Fruit fly (Drosophila melanogaster) whole organism, embryonic: ENCODE results near the gene Decay.

Experiments used
- B-H2 ChIP-seq: fragments of 200-800 bp; sonication (Bioruptor generic); optimal IDR thresholded peaks from 2 replicates; lab custom pipeline; 2018; ENCODE audit warnings: missing biosample characterization, mild to moderate bottlenecking, missing genetic modification characterization
- Bdp1 ChIP-seq: fragments of 200-800 bp; sonication (Bioruptor generic); optimal IDR thresholded peaks from 3 replicates; lab custom pipeline; 2016; ENCODE audit warnings: missing biosample characterization, missing genetic modification characterization
- CG10321 ChIP-seq: fragments of 200-800 bp; sonication (Bioruptor generic); IDR thresholded peaks from 2 replicates; pipeline ENCODE4 v1.3.6; 2022; ENCODE audit warnings: missing biosample characterization, missing genetic modification characterization
- CG11398 ChIP-seq: fragments of 200-800 bp; sonication (Bioruptor generic); optimal IDR thresholded peaks from 2 replicates; lab custom pipeline; 2016; ENCODE audit warnings: missing biosample characterization, missing genetic modification characterization
- CG12155 ChIP-seq: fragments of 200-800 bp; sonication (Bioruptor generic); optimal IDR thresholded peaks from 3 replicates; lab custom pipeline; 2016; ENCODE audit warnings: missing biosample characterization, missing genetic modification characterization
- CG12236 ChIP-seq: fragments of 200-800 bp; sonication (Bioruptor generic); optimal IDR thresholded peaks from 2 replicates; lab custom pipeline; 2016; ENCODE audit warnings: missing biosample characterization, missing genetic modification characterization
- CG13894 ChIP-seq: fragments of 200-800 bp; sonication (Bioruptor generic); optimal IDR thresholded peaks from 3 replicates; lab custom pipeline; 2018; ENCODE audit warnings: missing biosample characterization, mild to moderate bottlenecking, missing genetic modification characterization, moderate library complexity
- CG14441 ChIP-seq: fragments of 200-800 bp; sonication (Bioruptor generic); IDR thresholded peaks from 2 replicates; pipeline ENCODE4 v1.3.6; 2022; ENCODE audit warnings: missing biosample characterization, missing genetic modification characterization
- CG14965 ChIP-seq: fragments of 200-800 bp; sonication (Bioruptor generic); optimal IDR thresholded peaks from 2 replicates; lab custom pipeline; 2016; ENCODE audit warnings: missing biosample characterization, missing genetic modification characterization, borderline replicate concordance
- CG17912 ChIP-seq: fragments of 200-800 bp; sonication (Bioruptor generic); optimal IDR thresholded peaks from 2 replicates; lab custom pipeline; 2018; ENCODE audit warnings: missing biosample characterization, mild to moderate bottlenecking, missing genetic modification characterization
- CG1792 ChIP-seq: fragments of 200-800 bp; sonication (Bioruptor generic); optimal IDR thresholded peaks from 2 replicates; lab custom pipeline; 2016; ENCODE audit warnings: missing biosample characterization, missing genetic modification characterization
- CG18011 ChIP-seq: fragments of 200-800 bp; sonication (Bioruptor generic); optimal IDR thresholded peaks from 2 replicates; lab custom pipeline; 2017; ENCODE audit warnings: missing biosample characterization, missing genetic modification characterization, mild to moderate bottlenecking, moderate library complexity, missing genotype
- CG3726 ChIP-seq: fragments of 200-800 bp; sonication (Bioruptor generic); IDR thresholded peaks from 3 replicates; pipeline ENCODE4, ENCODE4 v1.3.6; 2022; ENCODE audit warnings: missing biosample characterization, missing genetic modification characterization
- CG4424 ChIP-seq: fragments of 200-800 bp; sonication (Bioruptor generic); optimal IDR thresholded peaks from 3 replicates; lab custom pipeline; 2016; ENCODE audit warnings: missing biosample characterization, missing genetic modification characterization
- CG5953 ChIP-seq: fragments of 200-800 bp; sonication (Bioruptor generic); IDR thresholded peaks from 2 replicates; pipeline ENCODE4 v1.3.6; 2022; ENCODE audit warnings: missing biosample characterization, missing genetic modification characterization
- CG6254 ChIP-seq: fragments of 200-800 bp; sonication (Bioruptor generic); optimal IDR thresholded peaks from 3 replicates; lab custom pipeline; 2017; ENCODE audit warnings: mild to moderate bottlenecking, missing biosample characterization, missing genetic modification reagents, missing genetic modification characterization
- CG7357 ChIP-seq: fragments of 200-800 bp; sonication (Bioruptor generic); IDR thresholded peaks from 3 replicates; pipeline ENCODE4 v1.3.6; 2022; ENCODE audit warnings: missing biosample characterization, missing genetic modification characterization
- CG7963 ChIP-seq: fragments of 200-800 bp; sonication (Bioruptor generic); IDR thresholded peaks from 3 replicates; pipeline ENCODE4 v1.3.6; 2022; ENCODE audit warnings: missing biosample characterization, missing genetic modification characterization; ENCODE audit not compliant: partially characterized antibody
- CG7987 ChIP-seq: fragments of 200-800 bp; sonication (Bioruptor generic); optimal IDR thresholded peaks from 2 replicates; lab custom pipeline; 2018; ENCODE audit warnings: missing biosample characterization, mild to moderate bottlenecking, missing genetic modification characterization, moderate library complexity
- CG8290 ChIP-seq, 3 experiments: fragments of 200-800 bp; sonication (Bioruptor generic); optimal IDR thresholded peaks; 2 replicates each; lab custom pipeline; 2016 to 2019; ENCODE audit warnings: missing biosample characterization in 3 of 3, missing genetic modification characterization in 3 of 3, mild to moderate bottlenecking in 2 of 3, moderate library complexity in 1 of 3
- CG8765 ChIP-seq: fragments of 200-800 bp; sonication (Bioruptor generic); IDR thresholded peaks from 2 replicates; pipeline ENCODE4 v1.3.6; 2022; ENCODE audit warnings: missing biosample characterization, missing genetic modification characterization
- CG9876 ChIP-seq: fragments of 200-800 bp; sonication (Bioruptor generic); optimal IDR thresholded peaks from 2 replicates; lab custom pipeline; 2016; ENCODE audit warnings: missing biosample characterization, missing genetic modification characterization
- CHES-1-like ChIP-seq: fragments of 200-800 bp; sonication (Bioruptor generic); optimal IDR thresholded peaks from 2 replicates; lab custom pipeline; 2016; ENCODE audit warnings: missing biosample characterization, missing genetic modification characterization
- Doc2 ChIP-seq: fragments of 200-800 bp; sonication (Bioruptor generic); IDR thresholded peaks from 2 replicates; pipeline ENCODE4 v1.3.6; 2022; ENCODE audit warnings: missing biosample characterization, missing genetic modification characterization
- Fer3 ChIP-seq: fragments of 200-800 bp; sonication (Bioruptor generic); optimal IDR thresholded peaks from 2 replicates; lab custom pipeline; 2018; ENCODE audit warnings: missing biosample characterization, mild to moderate bottlenecking, missing genetic modification characterization, moderate library complexity
- H2.0 ChIP-seq: fragments of 200-800 bp; sonication (Bioruptor generic); IDR thresholded peaks from 2 replicates; pipeline ENCODE4 v1.3.6; 2022; ENCODE audit warnings: missing biosample characterization, missing genetic modification characterization
- HLH54F ChIP-seq: fragments of 200-800 bp; sonication (Bioruptor generic); optimal IDR thresholded peaks from 3 replicates; lab custom pipeline; 2016; ENCODE audit warnings: missing biosample characterization, missing genetic modification characterization
- Lpt ChIP-seq: fragments of >200 bp; optimal IDR thresholded peaks from 2 replicates; lab custom pipeline; 2018; ENCODE audit warnings: missing biosample characterization, missing genetic modification characterization
- MTF-1 ChIP-seq: fragments of 200-800 bp; sonication (Bioruptor generic); optimal IDR thresholded peaks from 2 replicates; lab custom pipeline; 2018; ENCODE audit warnings: missing biosample characterization, mild to moderate bottlenecking, missing genetic modification characterization, borderline replicate concordance
- PHDP ChIP-seq: fragments of 200-800 bp; sonication (Bioruptor generic); optimal IDR thresholded peaks from 3 replicates; lab custom pipeline; 2018; ENCODE audit warnings: missing biosample characterization, mild to moderate bottlenecking, missing genetic modification characterization, moderate library complexity
- Rfx ChIP-seq: fragments of 200-800 bp; sonication (Bioruptor generic); IDR thresholded peaks from 2 replicates; pipeline ENCODE4 v1.3.6; 2022; ENCODE audit warnings: missing biosample characterization, missing genetic modification characterization
- Ssrp ChIP-seq: fragments of 200-800 bp; sonication (Bioruptor generic); optimal IDR thresholded peaks from 2 replicates; lab custom pipeline; 2018; ENCODE audit warnings: missing biosample characterization, mild to moderate bottlenecking, missing genetic modification characterization, moderate library complexity
- Taf1 ChIP-seq: fragments of 200-800 bp; sonication (Bioruptor generic); IDR thresholded peaks from 2 replicates; pipeline ENCODE4 v1.3.6; 2022; ENCODE audit warnings: missing biosample characterization, missing genetic modification characterization
- abd-A ChIP-seq: fragments of 200-800 bp; sonication (Bioruptor generic); optimal IDR thresholded peaks from 3 replicates; lab custom pipeline; 2019; ENCODE audit warnings: missing biosample characterization, mild to moderate bottlenecking, missing genetic modification characterization, moderate library complexity
- ac ChIP-seq: fragments of 200-800 bp; sonication (Bioruptor generic); optimal IDR thresholded peaks from 3 replicates; lab custom pipeline; 2017; ENCODE audit warnings: missing biosample characterization, mild to moderate bottlenecking, missing genetic modification characterization
- al ChIP-seq: fragments of 200-800 bp; sonication (Bioruptor generic); IDR thresholded peaks from 2 replicates; pipeline ENCODE4 v1.3.6; 2022; ENCODE audit warnings: missing biosample characterization, missing genetic modification characterization
- ara ChIP-seq: fragments of 200-800 bp; sonication (Bioruptor generic); IDR thresholded peaks from 2 replicates; pipeline ENCODE4 v1.3.6; 2022; ENCODE audit warnings: missing biosample characterization, missing genetic modification characterization
- cg ChIP-seq: fragments of 200-800 bp; sonication (Bioruptor generic); optimal IDR thresholded peaks from 3 replicates; lab custom pipeline; 2019; ENCODE audit warnings: missing biosample characterization, mild to moderate bottlenecking, missing genetic modification characterization, moderate library complexity
- danr ChIP-seq: fragments of 200-800 bp; sonication (Bioruptor generic); IDR thresholded peaks from 2 replicates; pipeline ENCODE4 v1.3.6; 2022; ENCODE audit warnings: missing biosample characterization, missing genetic modification characterization
- dysf ChIP-seq: fragments of 200-800 bp; sonication (Bioruptor generic); IDR thresholded peaks from 3 replicates; pipeline ENCODE4 v1.3.6; 2022; ENCODE audit warnings: missing biosample characterization, missing genetic modification characterization
- eyg ChIP-seq: fragments of 200-800 bp; sonication (Bioruptor generic); optimal IDR thresholded peaks from 3 replicates; lab custom pipeline; 2016; ENCODE audit warnings: missing biosample characterization, missing genetic modification characterization
- fd3F ChIP-seq: fragments of 200-800 bp; sonication (Bioruptor generic); optimal IDR thresholded peaks from 2 replicates; lab custom pipeline; 2018; ENCODE audit warnings: missing biosample characterization, mild to moderate bottlenecking, missing genetic modification characterization, moderate library complexity
- fu2 ChIP-seq: fragments of 200-800 bp; sonication (Bioruptor generic); optimal IDR thresholded peaks from 2 replicates; lab custom pipeline; 2016; ENCODE audit warnings: missing biosample characterization, missing genetic modification characterization
- lbe ChIP-seq: fragments of 200-800 bp; sonication (Bioruptor generic); optimal IDR thresholded peaks from 2 replicates; lab custom pipeline; 2016; ENCODE audit warnings: missing biosample characterization, mild to moderate bottlenecking, missing genetic modification characterization
- mld ChIP-seq: fragments of 200-800 bp; sonication (Bioruptor generic); IDR thresholded peaks from 3 replicates; pipeline ENCODE4 v1.3.6; 2022; ENCODE audit warnings: missing biosample characterization, missing genetic modification characterization; ENCODE audit not compliant: partially characterized antibody
- rib ChIP-seq: fragments of 200-800 bp; sonication (Bioruptor generic); IDR thresholded peaks from 2 replicates; pipeline ENCODE4 v1.3.6; 2022; ENCODE audit warnings: missing biosample characterization, missing genetic modification characterization
- sna ChIP-seq: fragments of 200-800 bp; sonication (Bioruptor generic); IDR thresholded peaks from 2 replicates; pipeline ENCODE4 v1.3.6; 2022; ENCODE audit warnings: missing biosample characterization, missing genetic modification characterization; ENCODE audit not compliant: partially characterized antibody
- tin ChIP-seq: fragments of 200-800 bp; sonication (Bioruptor generic); optimal IDR thresholded peaks from 3 replicates; lab custom pipeline; 2016; ENCODE audit warnings: missing biosample characterization, missing genetic modification characterization
- toy ChIP-seq: fragments of 200-800 bp; sonication (Bioruptor generic); IDR thresholded peaks from 2 replicates; pipeline ENCODE4 v1.3.6; 2022; ENCODE audit warnings: missing biosample characterization, missing genetic modification characterization
- usp ChIP-seq: fragments of >200 bp; optimal IDR thresholded peaks from 2 replicates; lab custom pipeline; 2017; ENCODE audit warnings: missing biosample characterization, missing genetic modification characterization
- z ChIP-seq: fragments of 200-800 bp; sonication (Bioruptor generic); IDR thresholded peaks from 3 replicates; pipeline ENCODE4 v1.3.6; 2022; ENCODE audit warnings: missing biosample characterization, missing genetic modification characterization

Decay gene

DNA sequence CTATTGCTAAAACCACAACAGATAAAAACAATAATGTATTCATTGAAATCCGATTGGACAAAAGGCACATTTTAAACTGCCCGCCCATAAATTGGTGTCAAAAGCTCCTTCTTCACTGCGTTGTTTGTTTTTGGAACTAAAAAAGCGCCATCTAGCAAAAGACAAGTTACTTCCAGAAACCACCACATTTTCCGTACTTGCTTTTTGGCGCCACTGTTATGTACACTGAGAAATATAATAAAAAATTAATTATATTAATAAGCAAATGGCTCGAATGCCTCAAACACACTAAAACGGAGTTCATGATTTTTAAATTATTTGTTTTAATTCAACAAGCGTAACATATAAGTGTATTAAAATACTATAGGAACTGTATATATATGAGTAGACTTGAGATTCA is 3.5 kb downstream of the Decay start (continued):
- TF ChIP-seq PHDP (tag; lab: Kevin White, UChicago) = peak; percentile 91
- TF ChIP-seq lbe = peak; percentile 35
- no peak for TF ChIP-seq Lpt (GFP tag; lab: Kevin White, UChicago)
- TF ChIP-seq CG6254 (GFP tag; lab: Kevin White, UChicago) = peak; percentile 78
- no peak for TF ChIP-seq CG8290 (GFP tag; optimal IDR thresholded peaks at IDR 0.05; lab: Kevin White, UChicago)
- TF ChIP-seq CG8290 (tag; optimal IDR thresholded peaks at IDR 0.05; lab: Kevin White, UChicago) = no peak
- TF ChIP-seq sna (GFP tag; lab: Robert Waterston, UW) = no peak
- TF ChIP-seq Rfx (GFP tag; lab: Robert Waterston, UW) = peak; percentile 96
- peak; percentile 85 for TF ChIP-seq CG7987 (GFP tag; lab: Kevin White, UChicago)
- TF ChIP-seq Bdp1 (GFP tag; lab: Kevin White, UChicago) = peak; percentile 56
- peak; percentile 61 for TF ChIP-seq fu2 (GFP tag; lab: Kevin White, UChicago)
- TF ChIP-seq B-H2 = peak; percentile 53
- no peak for TF ChIP-seq cg (GFP tag; lab: Kevin White, UChicago)
- peak; percentile 75 for TF ChIP-seq danr (GFP tag; lab: Robert Waterston, UW)
- TF ChIP-seq CG11398 (GFP tag; lab: Kevin White, UChicago) = peak; percentile 12
- peak; percentile 62 for TF ChIP-seq CG10321
- TF ChIP-seq CG4424 (GFP tag; lab: Kevin White, UChicago) = peak; percentile 77
- peak; percentile 69; the same call in 1 of the 2 replicates for TF ChIP-seq ara (GFP tag; lab: Robert Waterston, UW)
- no peak for TF ChIP-seq z (GFP tag; lab: Robert Waterston, UW)
- TF ChIP-seq CG12236 (GFP tag; lab: Kevin White, UChicago) = peak; percentile 9
- TF ChIP-seq CG5953 (GFP tag; lab: Robert Waterston, UW) = peak; percentile 90
- peak; percentile 36 for TF ChIP-seq CG1792
- TF ChIP-seq fd3F = peak; percentile 75
- peak; percentile 72 for TF ChIP-seq Taf1 (GFP tag; lab: Robert Waterston, UW)
- TF ChIP-seq CG18011 (GFP tag; lab: Kevin White, UChicago) = peak; percentile 51
- peak; percentile 47; the same call in 1 of the 2 replicates for TF ChIP-seq toy (GFP tag; lab: Robert Waterston, UW)
- TF ChIP-seq CG14965 (GFP tag; lab: Kevin White, UChicago) = no peak
- TF ChIP-seq CG14441 (GFP tag; lab: Robert Waterston, UW) = peak; percentile 92
- TF ChIP-seq ac (GFP tag; lab: Kevin White, UChicago) = peak; percentile 29
- TF ChIP-seq eyg (GFP tag; lab: Kevin White, UChicago) = peak; percentile 54
- TF ChIP-seq CG3726 (GFP tag; lab: Robert Waterston, UW) = peak; percentile 71; the same call in 1 of the 3 replicates
- TF ChIP-seq CHES-1-like (GFP tag; lab: Kevin White, UChicago) = peak; percentile 33
- TF ChIP-seq dysf (GFP tag; lab: Robert Waterston, UW) = peak; percentile 91
- TF ChIP-seq Ssrp = peak; percentile 78
- TF ChIP-seq CG8765 = peak; percentile 52; the same call in 1 of the 2 replicates
- no peak for TF ChIP-seq CG7963
- no peak for TF ChIP-seq CG7357
- no peak for TF ChIP-seq usp (GFP tag; lab: Kevin White, UChicago)
- TF ChIP-seq HLH54F = peak; percentile 53
- peak; percentile 71 for TF ChIP-seq al (GFP tag; lab: Robert Waterston, UW)
- TF ChIP-seq Doc2 (GFP tag; lab: Robert Waterston, UW) = peak; percentile 67; the same call in 1 of the 2 replicates
- TF ChIP-seq Fer3 (tag; lab: Kevin White, UChicago) = peak; percentile 87
- no peak for TF ChIP-seq CG13894 (tag; lab: Kevin White, UChicago)
- peak; percentile 65 for TF ChIP-seq CG9876 (GFP tag; lab: Kevin White, UChicago)
- peak; percentile 77 for TF ChIP-seq H2.0
- peak; percentile 64 for TF ChIP-seq CG12155 (GFP tag; lab: Kevin White, UChicago)
- TF ChIP-seq mld (GFP tag; lab: Robert Waterston, UW) = no peak
- peak; percentile 87 for TF ChIP-seq MTF-1 (GFP tag; lab: Kevin White, UChicago)
- TF ChIP-seq abd-A (tag; lab: Kevin White, UChicago) = no peak
- peak; percentile 24; the same call in 1 of the 2 replicates for TF ChIP-seq rib (GFP tag; lab: Robert Waterston, UW)
- TF ChIP-seq tin (GFP tag; lab: Kevin White, UChicago) = peak; percentile 85
- TF ChIP-seq CG17912 (GFP tag; lab: Kevin White, UChicago) = peak; percentile 66
